Worm (Caenorhabditis elegans) whole organism, L4/young adult: ENCODE results near the gene deg-1.

Experiments
- W03F9.2 ChIP-seq: fragments of 150-350 bp; optimal IDR thresholded peaks from 2 replicates; lab custom pipeline; 2014; ENCODE audit warnings: missing biosample characterization, missing genetic modification characterization
- dao-5 ChIP-seq: sonication (generic microtip); optimal IDR thresholded peaks from 2 replicates; lab custom pipeline; 2016; ENCODE audit warnings: missing genotype, missing genetic modification characterization, moderate library complexity, missing compliant biosample characterization
- him-1 ChIP-seq: sonication (generic microtip); optimal IDR thresholded peaks from 2 replicates; lab custom pipeline; 2016; ENCODE audit warnings: missing genotype, missing genetic modification reagents, missing genetic modification characterization, missing compliant biosample characterization

Gene deg-1

DNA sequence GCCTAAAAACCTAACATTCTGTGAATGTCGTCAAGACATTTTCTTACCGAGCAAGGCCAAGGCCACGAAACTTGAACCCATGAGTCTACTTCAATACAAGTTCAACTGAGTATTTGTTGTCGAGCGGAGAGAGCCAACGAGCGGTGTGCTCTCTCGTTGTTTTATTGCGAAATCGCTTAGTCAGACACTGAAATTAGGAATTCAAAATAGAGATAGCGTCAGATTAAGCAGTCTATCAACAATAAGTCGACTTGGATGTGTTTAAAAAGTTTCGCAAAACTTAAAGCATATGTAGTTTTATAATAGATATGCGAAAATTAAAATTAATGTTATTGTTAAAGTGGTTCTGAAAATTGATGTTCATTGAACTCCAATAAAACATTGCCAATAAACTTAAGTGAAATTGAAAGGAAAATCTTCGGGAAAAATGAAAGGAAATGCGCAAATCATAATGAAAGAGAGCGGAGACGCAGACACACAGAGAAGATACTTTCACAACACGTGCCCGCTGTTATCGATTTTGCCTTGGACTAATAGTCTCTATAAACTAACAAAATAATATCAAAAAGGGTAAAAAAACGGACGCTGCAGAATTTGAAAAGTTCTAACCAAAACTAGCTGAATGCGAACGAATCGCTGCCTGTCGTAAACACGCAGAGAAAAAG is 40.6 kb downstream of the deg-1 start, which contains the start of gene ZK154.6:
Gene ZK154.6 (minus strand): TSS at position 187 of the 665 bp plus-strand sequence.
- TF ChIP-seq W03F9.2 (tag; lab: Kevin White, UChicago) (no peak), dao-5 (no peak), him-1 (tag; lab: Kevin White, UChicago) (no peak)

DNA sequence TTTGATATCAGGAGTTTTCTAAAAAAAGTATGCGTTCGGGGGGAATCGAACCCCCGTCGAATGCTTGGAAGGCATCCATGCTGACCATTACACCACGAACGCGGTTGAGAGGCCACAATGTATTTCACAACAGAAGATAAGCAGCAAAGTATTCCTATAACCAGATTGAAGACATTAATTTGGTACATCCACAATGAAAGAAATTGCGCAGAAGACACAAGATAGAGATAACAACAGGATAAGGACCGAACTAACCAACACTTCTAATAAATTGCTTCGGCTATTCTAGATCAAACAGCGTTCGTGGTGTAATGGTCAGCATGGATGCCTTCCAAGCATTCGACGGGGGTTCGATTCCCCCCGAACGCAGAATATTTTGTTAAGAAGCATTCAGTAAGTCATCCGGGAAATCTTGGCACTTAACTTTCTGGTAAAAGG is 41.5 kb downstream of the deg-1 start:
- no peak for TF ChIP-seq him-1 (tag; lab: Kevin White, UChicago)
- TF ChIP-seq dao-5 = peak; percentile 27

DNA sequence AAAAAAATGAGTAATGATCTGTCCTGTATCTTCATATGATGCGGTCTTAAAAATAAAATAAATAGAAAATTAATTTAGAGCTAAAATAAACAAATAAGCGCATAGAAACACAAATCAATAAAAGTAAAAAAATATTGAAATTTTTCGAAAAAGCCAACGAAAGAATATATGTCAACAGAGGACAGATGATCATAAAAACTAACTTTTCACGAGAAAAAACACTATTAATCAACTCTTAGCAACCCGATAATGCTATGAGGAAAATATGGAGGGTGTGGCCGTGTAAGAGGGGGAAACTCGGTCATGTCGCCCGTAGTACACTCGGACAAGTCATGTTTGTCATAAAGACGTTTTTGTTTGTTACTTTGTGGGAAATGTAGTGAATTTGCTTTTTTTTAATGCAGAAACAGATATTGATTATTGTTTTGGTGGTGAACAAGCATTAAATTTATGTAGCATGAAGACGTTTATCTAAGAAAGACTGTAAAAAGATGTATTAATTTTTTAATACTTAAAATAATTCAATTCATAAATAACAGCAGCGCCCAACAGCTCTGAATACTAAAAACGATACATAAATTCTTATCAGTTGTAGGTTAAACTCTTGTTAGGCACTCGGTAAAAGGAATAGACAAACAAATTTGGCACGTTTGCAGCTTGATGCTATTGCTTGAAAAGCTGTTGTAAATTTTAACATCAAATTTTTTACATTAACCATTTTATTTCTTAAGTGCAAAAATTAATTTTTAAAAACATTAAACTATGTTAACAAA is 45.6 kb downstream of the deg-1 start, which contains the start of gene adm-4:
Gene adm-4 (minus strand): TSS at position 51 of the 773 bp plus-strand sequence.
- TF ChIP-seq dao-5 = no peak
- peak; percentile 5 for TF ChIP-seq him-1 (tag; lab: Kevin White, UChicago)
- no peak for TF ChIP-seq W03F9.2 (tag; lab: Kevin White, UChicago)

DNA sequence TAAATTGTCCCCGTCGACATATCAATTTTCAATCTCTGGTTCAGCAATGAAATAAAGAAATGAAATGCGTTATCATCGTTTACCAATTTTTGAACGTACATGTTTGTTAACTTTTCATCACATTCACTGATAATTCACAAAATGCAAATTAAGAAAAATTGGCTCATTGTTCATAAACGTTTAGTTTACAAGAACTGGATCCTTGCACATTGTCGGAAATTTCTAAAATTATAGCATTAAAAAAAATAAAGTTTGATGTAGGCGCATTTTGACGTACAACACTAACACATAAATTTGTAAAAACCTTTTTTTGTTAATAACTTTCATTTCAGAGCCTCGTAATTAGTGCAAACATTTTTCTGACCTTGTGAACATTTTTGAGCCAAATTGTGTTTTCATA is 46.8 kb downstream of the deg-1 start, which contains the start of gene gpx-7:
Gene gpx-7 (minus strand): TSS at position 101 of the 400 bp plus-strand sequence.
- no peak for TF ChIP-seq W03F9.2 (tag; lab: Kevin White, UChicago)

DNA sequence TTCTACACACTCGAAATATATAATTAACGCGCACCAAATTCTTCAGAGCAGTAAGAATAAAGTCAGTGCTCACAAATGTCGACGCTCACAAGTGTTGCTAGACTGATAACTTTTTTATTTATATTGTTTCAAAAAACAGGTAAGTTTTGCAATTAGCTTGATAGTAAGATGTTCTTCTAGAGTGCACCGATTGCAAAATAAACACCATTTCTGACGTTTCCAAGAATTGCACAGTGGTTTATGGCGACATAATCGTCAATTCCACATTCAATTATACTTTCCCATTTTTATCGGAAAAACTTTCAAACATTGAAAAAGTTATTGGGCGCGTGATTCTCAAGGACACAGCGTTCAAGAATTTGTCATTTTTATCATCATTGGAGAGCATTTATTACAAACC is 47.5 kb downstream of the deg-1 start:
- TF ChIP-seq him-1 (tag; lab: Kevin White, UChicago) = no peak
- TF ChIP-seq dao-5 = no peak
- no peak for TF ChIP-seq W03F9.2 (tag; lab: Kevin White, UChicago)

DNA sequence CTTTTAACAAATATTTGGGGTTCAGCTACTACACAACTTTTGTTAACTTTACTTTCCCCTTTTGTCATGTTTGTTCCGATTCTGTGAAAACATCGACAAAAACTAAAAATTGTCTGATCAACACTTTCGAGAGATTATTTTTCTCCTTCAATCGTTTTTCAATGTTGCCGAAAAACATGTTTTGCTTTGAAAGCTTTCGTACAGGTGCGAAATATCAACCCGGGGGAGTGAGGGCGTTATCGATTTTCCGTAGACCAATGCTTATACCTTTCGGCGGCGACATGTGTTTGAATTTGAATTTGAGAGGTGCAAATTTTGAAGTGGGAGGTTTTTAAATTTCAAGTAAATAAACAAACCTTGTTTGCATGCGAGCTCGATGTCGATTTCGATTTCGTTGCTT is 55.5 kb downstream of the deg-1 start:
- TF ChIP-seq dao-5 (no peak), W03F9.2 (tag; lab: Kevin White, UChicago) (no peak), him-1 (tag; lab: Kevin White, UChicago) (no peak)

DNA sequence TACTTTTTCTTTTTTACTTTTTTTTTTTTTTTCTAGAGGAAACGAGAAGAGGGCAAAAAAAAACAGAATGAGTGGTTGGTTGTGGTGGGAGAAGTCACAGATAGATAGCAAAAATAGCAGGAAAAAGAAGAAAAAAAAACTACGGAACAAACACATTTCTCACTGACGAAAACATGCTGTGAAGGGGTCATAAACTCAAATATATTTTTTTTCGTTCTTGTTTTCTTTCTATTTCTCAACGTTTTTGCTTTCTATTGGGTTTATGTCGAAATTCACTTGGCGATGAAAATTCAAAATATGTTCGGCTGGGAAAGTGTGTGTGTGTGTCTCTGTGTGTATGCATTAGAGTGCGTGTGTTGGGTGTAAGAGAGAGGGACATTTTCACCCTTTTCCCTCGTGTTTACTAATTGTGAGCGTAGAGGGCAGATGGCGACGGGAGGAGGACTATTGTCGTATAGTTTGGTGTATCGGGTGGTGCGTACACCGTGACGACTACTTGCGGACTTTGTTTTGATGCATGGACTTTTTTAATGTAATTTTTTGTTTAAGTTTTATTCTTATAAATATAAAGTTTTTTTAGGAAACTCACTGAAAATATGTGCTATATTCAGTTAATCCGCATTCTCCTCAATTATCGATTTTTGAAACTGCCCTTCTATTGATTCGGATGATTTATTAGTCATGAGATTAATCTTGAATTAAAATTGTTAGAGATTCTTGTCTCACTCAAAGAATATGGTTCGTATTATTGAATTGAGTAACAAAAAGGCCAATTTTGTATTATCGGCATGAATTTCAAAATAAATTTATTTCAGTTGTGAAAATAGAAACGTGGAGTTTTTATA is 56.7 kb downstream of the deg-1 start:
- TF ChIP-seq dao-5 (no peak), W03F9.2 (tag; lab: Kevin White, UChicago) (peak; percentile 0)

DNA sequence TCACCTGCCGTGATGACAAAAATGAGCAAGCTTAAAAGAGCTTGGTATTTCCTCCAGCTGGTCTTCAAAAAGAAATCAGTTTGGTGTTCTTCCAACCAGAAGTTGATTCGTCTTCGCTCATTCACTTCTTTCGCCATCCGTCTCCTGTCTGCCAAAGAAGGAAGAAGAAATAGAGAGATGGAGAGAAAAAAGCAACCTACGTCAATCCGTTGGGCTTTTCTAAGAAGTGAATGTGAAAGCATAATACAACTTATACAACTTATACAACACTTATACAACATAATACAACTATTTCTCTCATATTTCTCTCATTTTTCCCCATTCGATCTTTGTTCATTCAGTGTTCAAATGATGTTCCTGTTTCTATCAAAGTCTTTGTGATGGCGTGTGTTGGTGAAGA is 58.1 kb downstream of the deg-1 start:
- TF ChIP-seq W03F9.2 (tag; lab: Kevin White, UChicago) = no peak
- no peak for TF ChIP-seq dao-5
- no peak for TF ChIP-seq him-1 (tag; lab: Kevin White, UChicago)

DNA sequence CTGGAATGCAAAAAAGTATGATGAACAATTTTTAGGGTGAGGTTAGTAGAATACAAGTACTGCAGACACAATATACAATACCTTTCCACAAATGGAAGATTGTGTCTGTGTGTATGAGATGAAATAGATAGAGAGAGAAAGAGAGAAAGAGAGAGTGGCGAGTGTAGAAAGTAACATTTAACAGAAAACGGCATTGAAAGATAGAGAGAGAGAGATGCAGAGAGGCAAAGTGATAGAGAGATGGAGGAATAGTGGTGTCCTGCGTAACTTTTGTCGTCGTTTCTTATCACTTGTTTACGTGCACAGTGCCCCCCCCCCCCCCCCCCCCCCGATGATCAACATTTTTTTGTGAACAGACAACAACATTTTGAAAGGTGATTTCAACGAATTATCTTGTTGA is 61.9 kb downstream of the deg-1 start:
- TF ChIP-seq him-1 (tag; lab: Kevin White, UChicago) = no peak
- TF ChIP-seq W03F9.2 (tag; lab: Kevin White, UChicago) = no peak
- TF ChIP-seq dao-5 = no peak

DNA sequence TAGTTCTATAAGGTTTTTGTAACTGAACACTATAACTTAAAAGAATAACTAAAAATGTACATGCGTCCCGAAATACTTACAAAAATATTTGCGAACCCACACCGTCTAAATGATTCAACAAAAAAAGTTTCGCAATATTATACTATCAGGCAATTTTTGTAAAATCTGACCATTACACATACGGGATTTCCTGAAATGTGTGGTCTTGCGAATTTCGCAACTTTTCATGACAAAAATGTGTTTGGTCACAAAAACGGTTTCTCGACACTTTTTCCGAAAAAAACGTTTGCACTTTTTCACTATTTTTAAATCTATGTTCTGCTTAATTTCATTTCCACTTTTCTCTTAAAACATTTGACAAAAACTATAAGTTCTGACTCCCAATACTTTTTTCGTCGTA is 62.4 kb downstream of the deg-1 start:
- no peak for TF ChIP-seq him-1 (tag; lab: Kevin White, UChicago)

DNA sequence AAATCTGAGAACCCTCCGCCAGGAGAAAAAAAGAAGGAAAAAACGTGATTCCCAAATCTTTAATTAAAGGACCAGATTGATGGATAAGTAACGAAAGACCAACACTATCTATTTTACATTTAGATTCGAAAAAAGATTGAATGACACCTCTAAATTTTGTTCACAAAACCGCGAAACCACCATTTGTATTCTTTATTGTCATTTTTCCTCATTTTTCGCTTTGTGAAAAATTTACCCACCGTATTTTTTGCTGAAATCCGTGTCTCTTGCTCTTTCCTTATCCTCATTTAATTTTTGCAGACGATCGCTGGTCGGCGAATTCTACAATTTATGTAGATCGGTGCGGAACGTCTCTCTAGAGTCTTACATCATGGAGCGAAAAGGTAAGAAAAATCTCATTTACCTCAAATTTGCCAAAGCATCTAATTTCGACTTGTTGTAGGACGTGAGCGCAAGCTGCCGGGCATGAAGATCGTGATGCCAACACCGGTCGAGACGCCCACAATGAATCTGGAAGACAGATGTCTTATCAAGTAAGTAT is 63.6 kb downstream of the deg-1 start, which contains the start of the genes sek-1 and R03G5.6:
Gene sek-1 (plus strand): TSS at position 301 of the 541 bp plus-strand sequence.
Gene R03G5.6 (minus strand): TSS at position 491 of the 541 bp plus-strand sequence.
- TF ChIP-seq him-1 (tag; lab: Kevin White, UChicago) = no peak
- no peak for TF ChIP-seq dao-5
- no peak for TF ChIP-seq W03F9.2 (tag; lab: Kevin White, UChicago)

DNA sequence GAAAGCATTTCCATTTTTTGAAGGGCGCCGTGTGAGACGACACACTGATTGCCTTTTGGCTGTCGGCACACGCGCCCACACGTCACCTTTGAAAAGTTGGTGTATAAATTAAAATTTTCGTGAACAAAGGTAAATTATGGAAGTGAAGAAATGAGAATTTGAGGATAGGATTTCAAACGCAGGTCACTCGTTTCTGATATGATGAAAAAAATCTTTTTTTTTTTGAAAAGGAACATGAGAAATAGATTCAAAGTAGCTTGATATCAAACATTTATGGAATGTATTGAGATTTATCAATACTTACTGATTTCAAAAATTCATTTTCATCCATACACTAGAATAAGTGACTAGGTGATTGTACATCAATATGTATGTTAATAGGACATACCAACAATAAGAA is 64.7 kb downstream of the deg-1 start:
- TF ChIP-seq W03F9.2 (tag; lab: Kevin White, UChicago) = no peak
- no peak for TF ChIP-seq dao-5
- no peak for TF ChIP-seq him-1 (tag; lab: Kevin White, UChicago)

DNA sequence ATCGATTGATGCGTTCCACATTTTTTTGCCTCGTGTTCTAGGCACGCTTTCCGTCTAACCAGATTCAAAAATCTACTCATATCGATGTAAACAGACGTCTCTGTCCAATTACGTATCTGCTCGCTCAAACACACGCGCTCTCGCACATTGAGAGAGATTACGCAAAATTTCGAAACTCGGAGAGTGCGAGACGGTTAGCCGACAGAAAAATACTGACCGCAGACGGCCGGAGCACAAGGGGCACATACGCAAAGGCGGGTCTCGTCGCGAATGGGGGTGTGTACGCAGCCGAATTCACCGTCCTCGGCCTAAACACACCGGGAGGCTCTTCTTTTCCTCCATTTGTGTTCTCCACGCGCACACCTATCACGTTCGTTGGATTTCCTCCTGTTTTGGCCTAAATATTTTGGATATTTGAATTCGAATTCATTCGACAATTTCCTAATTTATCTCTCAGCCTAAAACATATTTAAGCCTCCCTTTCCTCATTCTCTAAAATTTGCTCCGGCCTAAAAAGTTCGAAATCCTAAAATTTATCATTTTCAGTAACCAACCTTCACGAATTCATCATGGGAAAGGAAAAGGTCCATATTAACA is 70.3 kb downstream of the deg-1 start, which contains the start of gene eef-1A.2:
Gene eef-1A.2 (plus strand): TSS at position 547 of the 597 bp plus-strand sequence.
- TF ChIP-seq dao-5 = no peak
- TF ChIP-seq W03F9.2 (tag; lab: Kevin White, UChicago) = peak; percentile 66
- peak; percentile 97 for TF ChIP-seq him-1 (tag; lab: Kevin White, UChicago)
